Worm (Caenorhabditis elegans): ENCODE results near the gene C28D4.10.
A peak's percentile ranks its signal among the peaks of the same experiment; 100 is the strongest.

- TF ChIP-seq nhr-28 (tag; optimal IDR thresholded peaks at IDR 0.05) (no peak), tbx-2 (tag; optimal IDR thresholded peaks at IDR 0.05) (peak; percentile 58), sup-37 (GFP tag; optimal IDR thresholded peaks at IDR 0.05) (no peak), nhr-12 (tag; optimal IDR thresholded peaks at IDR 0.05) (no peak), elt-3 (tag; optimal IDR thresholded peaks at IDR 0.05) (peak in 2 of 6 experiments; percentile 78 to 85), pqm-1 (tag; optimal IDR thresholded peaks at IDR 0.05) (no peak), lsy-2 (tag; optimal IDR thresholded peaks at IDR 0.05) (peak; percentile 29 to 57)
These were observed 18.5 kb downstream of the C28D4.10 start for ce11 chrIV:9756647-9757424.
